Worm (Caenorhabditis elegans) whole organism, L2 larva: Measurements from ENCODE around the gene lgmn-1.

Source experiments
- C34F6.9 ChIP-seq: fragments of 150-350 bp; optimal IDR thresholded peaks from 2 replicates; lab custom pipeline; 2014; ENCODE audit warnings: missing biosample characterization, missing genetic modification characterization
- F13H6.1 ChIP-seq: sonication (generic microtip); optimal IDR thresholded peaks from 2 replicates; lab custom pipeline; 2016; ENCODE audit warnings: missing genetic modification characterization, missing compliant biosample characterization
- Y55F3AM.14 ChIP-seq: fragments of 200-800 bp; sonication (Bioruptor generic); optimal IDR thresholded peaks from 2 replicates; lab custom pipeline; 2018; ENCODE audit warnings: mild to moderate bottlenecking, missing genetic modification characterization, missing compliant biosample characterization
- ZK546.5 ChIP-seq: sonication (generic microtip); optimal IDR thresholded peaks from 2 replicates; lab custom pipeline; 2017; ENCODE audit warnings: missing biosample characterization, missing genetic modification characterization
- alr-1 ChIP-seq: fragments of 150-350 bp; optimal IDR thresholded peaks from 2 replicates; lab custom pipeline; 2014; ENCODE audit warnings: missing biosample characterization, missing genetic modification characterization
- ama-1 ChIP-seq: fragments of 150-350 bp; optimal IDR thresholded peaks from 2 replicates; lab custom pipeline; 2018; ENCODE audit warnings: inconsistent platforms
- ceh-16 ChIP-seq: fragments of 150-350 bp; optimal IDR thresholded peaks from 2 replicates; lab custom pipeline; 2014; ENCODE audit warnings: missing biosample characterization, missing genetic modification characterization
- ceh-82 ChIP-seq: fragments of 150-350 bp; optimal IDR thresholded peaks from 2 replicates; lab custom pipeline; 2014; ENCODE audit warnings: missing biosample characterization, missing genetic modification characterization
- crh-2 ChIP-seq: sonication (generic microtip); optimal IDR thresholded peaks from 2 replicates; lab custom pipeline; 2017; ENCODE audit warnings: missing biosample characterization, missing genetic modification characterization
- dmd-4 ChIP-seq: sonication (generic microtip); optimal IDR thresholded peaks from 2 replicates; lab custom pipeline; 2017; ENCODE audit warnings: missing biosample characterization, missing genetic modification characterization
- elt-1 ChIP-seq: fragments of 150-350 bp; optimal IDR thresholded peaks from 2 replicates; lab custom pipeline; 2014; ENCODE audit warnings: missing biosample characterization, missing genetic modification characterization
- elt-3 ChIP-seq: sonication (generic microtip); optimal IDR thresholded peaks from 2 replicates; lab custom pipeline; 2017; ENCODE audit warnings: missing biosample characterization, missing genetic modification characterization
- fos-1 ChIP-seq: fragments of 150-350 bp; optimal IDR thresholded peaks from 2 replicates; lab custom pipeline; 2014; ENCODE audit warnings: missing biosample characterization, missing genetic modification characterization
- lin-11 ChIP-seq: fragments of 150-350 bp; sonication (generic microtip); optimal IDR thresholded peaks from 2 replicates; lab custom pipeline; 2014; ENCODE audit warnings: missing biosample characterization, missing genetic modification characterization, inconsistent platforms, mixed read lengths
- lsy-2 ChIP-seq, 2 experiments: fragments of 150-350 bp in 1 of 2; sonication (generic microtip) in 1 of 2; optimal IDR thresholded peaks; 2 replicates each; lab custom pipeline; 2014 to 2017; ENCODE audit warnings: missing biosample characterization in 2 of 2, missing genetic modification characterization in 2 of 2
- mab-5 ChIP-seq: fragments of 150-350 bp; optimal IDR thresholded peaks from 2 replicates; lab custom pipeline; 2014; ENCODE audit warnings: missing biosample characterization, missing genetic modification characterization
- mbf-1 ChIP-seq: sonication (generic microtip); optimal IDR thresholded peaks from 2 replicates; lab custom pipeline; 2017; ENCODE audit warnings: missing biosample characterization, missing genetic modification characterization
- mdl-1 ChIP-seq, 2 experiments: fragments of 150-350 bp in 1 of 2; sonication (generic microtip) in 1 of 2; optimal IDR thresholded peaks; 2 replicates each; lab custom pipeline; 2017; ENCODE audit warnings: missing biosample characterization in 2 of 2, missing genetic modification characterization in 2 of 2
- nhr-10 ChIP-seq: sonication (generic microtip); optimal IDR thresholded peaks from 2 replicates; lab custom pipeline; 2017; ENCODE audit warnings: missing biosample characterization, missing genetic modification characterization
- nhr-11 ChIP-seq: fragments of 150-350 bp; optimal IDR thresholded peaks from 2 replicates; lab custom pipeline; 2014; ENCODE audit warnings: missing biosample characterization, missing genetic modification characterization
- nhr-12 ChIP-seq: fragments of 150-350 bp; optimal IDR thresholded peaks from 2 replicates; lab custom pipeline; 2014; ENCODE audit warnings: missing biosample characterization, missing genetic modification characterization
- nhr-129 ChIP-seq: fragments of 150-350 bp; optimal IDR thresholded peaks from 2 replicates; lab custom pipeline; 2014; ENCODE audit warnings: missing biosample characterization, missing genetic modification characterization
- nhr-21 ChIP-seq: fragments of 150-350 bp; optimal IDR thresholded peaks from 2 replicates; lab custom pipeline; 2014; ENCODE audit warnings: missing biosample characterization, missing genetic modification characterization
- nhr-237 ChIP-seq: fragments of 150-350 bp; optimal IDR thresholded peaks from 2 replicates; lab custom pipeline; 2014; ENCODE audit warnings: missing biosample characterization, missing genetic modification characterization
- nhr-25 ChIP-seq: fragments of 150-350 bp; sonication (generic microtip); optimal IDR thresholded peaks from 3 replicates; lab custom pipeline; 2014; ENCODE audit warnings: missing biosample characterization, missing genetic modification characterization
- nhr-6 ChIP-seq: fragments of 150-350 bp; optimal IDR thresholded peaks from 2 replicates; lab custom pipeline; 2014; ENCODE audit warnings: missing biosample characterization, missing genetic modification characterization
- nhr-77 ChIP-seq: fragments of 150-350 bp; optimal IDR thresholded peaks from 2 replicates; lab custom pipeline; 2014; ENCODE audit warnings: missing biosample characterization, missing genetic modification characterization
- peb-1 ChIP-seq: fragments of 150-350 bp; optimal IDR thresholded peaks from 2 replicates; lab custom pipeline; 2014; ENCODE audit warnings: missing biosample characterization, missing genetic modification characterization
- sem-4 ChIP-seq: fragments of 150-350 bp; optimal IDR thresholded peaks from 2 replicates; lab custom pipeline; 2014; ENCODE audit warnings: missing biosample characterization, missing genetic modification reagents, missing genetic modification characterization
- sma-3 ChIP-seq: sonication (generic microtip); optimal IDR thresholded peaks from 2 replicates; lab custom pipeline; 2016; ENCODE audit warnings: missing genetic modification reagents, missing genetic modification characterization, missing compliant biosample characterization
- sma-9 ChIP-seq, 2 experiments: fragments of 150-350 bp in 1 of 2; sonication (generic microtip) in 1 of 2; optimal IDR thresholded peaks; 2 replicates each; lab custom pipeline; 2014 to 2016; ENCODE audit warnings: missing genetic modification characterization in 2 of 2, mild to moderate bottlenecking in 1 of 2, missing biosample characterization in 1 of 2, missing compliant biosample characterization in 1 of 2, missing genetic modification reagents in 1 of 2, moderate library complexity in 1 of 2
- snpc-4 ChIP-seq: fragments of 150-350 bp; optimal IDR thresholded peaks from 2 replicates; lab custom pipeline; 2014; ENCODE audit warnings: missing biosample characterization, missing genetic modification characterization
- unc-55 ChIP-seq: fragments of 150-350 bp; sonication (generic microtip); optimal IDR thresholded peaks from 3 replicates; lab custom pipeline; 2014; ENCODE audit warnings: missing biosample characterization, missing genetic modification reagents, missing genetic modification characterization
- unc-62 ChIP-seq: fragments of 150-350 bp; optimal IDR thresholded peaks from 2 replicates; lab custom pipeline; 2014; ENCODE audit warnings: missing biosample characterization, missing genetic modification reagents, missing genetic modification characterization
- zag-1 ChIP-seq: fragments of 150-350 bp; optimal IDR thresholded peaks from 2 replicates; lab custom pipeline; 2014; ENCODE audit warnings: missing biosample characterization, missing genetic modification characterization
- ztf-11 ChIP-seq: sonication (generic microtip); optimal IDR thresholded peaks from 2 replicates; lab custom pipeline; 2017; ENCODE audit warnings: missing biosample characterization, missing genetic modification characterization
- ztf-4 ChIP-seq: fragments of 150-350 bp; optimal IDR thresholded peaks from 2 replicates; lab custom pipeline; 2014; ENCODE audit warnings: missing biosample characterization, missing genetic modification characterization

Gene lgmn-1

ce11 chrV:12477139-12477538 is 35.7 kb upstream of the lgmn-1 start:
- peak; percentile 51 for TF ChIP-seq F13H6.1 (tag; lab: Kevin White, UChicago)
- peak; percentile 51 for TF ChIP-seq nhr-129 (tag; lab: Kevin White, UChicago)
- TF ChIP-seq C34F6.9, result peak; percentile 30
- TF ChIP-seq Y55F3AM.14 (GFP tag; lab: Kevin White, UChicago), result no peak

ce11 chrV:12478111-12478510 is 34.7 kb upstream of the lgmn-1 start, which contains the start of gene atn-1:
TSS of gene atn-1 (plus strand) at chrV:12478411.
- no peak for TF ChIP-seq nhr-237 (tag; lab: Kevin White, UChicago)
- TF ChIP-seq F13H6.1 (tag; lab: Kevin White, UChicago), result no peak
- no peak for TF ChIP-seq alr-1
- no peak for TF ChIP-seq sma-9 (GFP tag; optimal IDR thresholded peaks at IDR 0.05; lab: Kevin White, UChicago)
- TF ChIP-seq sma-9 (tag; optimal IDR thresholded peaks at IDR 0.05; lab: Kevin White, UChicago), result no peak

DNA sequence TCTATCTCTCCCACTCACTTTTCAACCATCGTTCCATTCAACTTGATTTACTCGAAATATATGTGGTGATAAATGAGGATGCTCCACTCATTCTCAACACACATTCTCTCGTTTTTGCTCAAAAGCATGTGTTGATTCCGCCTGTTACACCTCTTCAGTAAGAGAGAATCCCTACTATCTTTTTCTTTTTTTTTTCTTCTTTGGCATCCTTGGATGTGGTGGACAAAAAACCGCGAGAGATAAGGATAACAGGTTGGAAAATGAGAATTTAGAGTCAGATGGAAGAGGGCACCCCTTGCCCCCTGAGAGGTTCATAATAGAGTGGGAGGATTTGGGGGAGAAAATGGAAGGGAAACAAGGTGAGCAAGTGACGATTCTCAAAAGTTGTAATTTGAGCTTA is 33.9 kb upstream of the lgmn-1 start:
- TF ChIP-seq ama-1, result no peak
- no peak for TF ChIP-seq alr-1
- peak; percentile 61 for TF ChIP-seq C34F6.9
- no peak for TF ChIP-seq peb-1 (tag; lab: Kevin White, UChicago)
- no peak for TF ChIP-seq ztf-4 (tag; lab: Kevin White, UChicago)
- TF ChIP-seq lsy-2 (tag; optimal IDR thresholded peaks at IDR 0.05; lab: Kevin White, UChicago), result peak in 1 of 2 experiments; percentile 28
- no peak for TF ChIP-seq nhr-21 (tag; lab: Kevin White, UChicago)
- peak; percentile 47 for TF ChIP-seq nhr-129 (tag; lab: Kevin White, UChicago)
- no peak for TF ChIP-seq nhr-11
- TF ChIP-seq mdl-1 (tag; optimal IDR thresholded peaks at IDR 0.05; lab: Kevin White, UChicago), result no peak
- peak; percentile 59 for TF ChIP-seq F13H6.1 (tag; lab: Kevin White, UChicago)
- TF ChIP-seq sma-9 (GFP tag; optimal IDR thresholded peaks at IDR 0.05; lab: Kevin White, UChicago), result peak; percentile 17
- no peak for TF ChIP-seq sma-9 (tag; optimal IDR thresholded peaks at IDR 0.05; lab: Kevin White, UChicago)
- TF ChIP-seq unc-62 (GFP tag; lab: Kevin White, UChicago), result no peak

- TF ChIP-seq nhr-10 (tag; lab: Kevin White, UChicago) (no peak), ztf-11 (no peak), fos-1 (tag; lab: Kevin White, UChicago) (no peak), sma-9 (GFP tag; optimal IDR thresholded peaks at IDR 0.05; lab: Kevin White, UChicago) (no peak), sma-9 (tag; optimal IDR thresholded peaks at IDR 0.05; lab: Kevin White, UChicago) (no peak), elt-1 (tag; lab: Kevin White, UChicago) (no peak)
Measured at ce11 chrV:12484585-12484984, 28.3 kb upstream of the lgmn-1 start, which contains the start of gene srt-39. TSS of gene srt-39 (plus strand) at chrV:12484885.

DNA sequence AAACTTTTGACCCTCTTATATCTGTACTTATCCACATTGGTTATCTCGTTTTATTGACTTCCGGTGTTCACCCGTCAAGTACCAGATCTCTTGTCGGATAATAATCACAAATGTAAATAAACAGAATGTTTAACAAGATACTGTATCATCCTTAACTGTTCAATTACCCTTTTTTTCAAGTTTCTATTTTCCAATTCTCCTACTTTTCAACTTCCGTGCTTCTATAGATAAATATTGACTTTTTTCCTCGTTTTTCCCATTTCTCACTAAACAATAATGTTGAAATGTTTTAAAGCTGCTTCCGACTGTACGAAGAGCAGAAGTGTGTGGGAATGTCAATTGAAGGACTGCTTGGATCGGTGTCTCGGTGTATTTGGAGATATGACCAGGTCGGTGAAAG is 25.9 kb upstream of the lgmn-1 start, which contains the start of gene inx-11:
TSS of gene inx-11 (plus strand) at position 301 of the 400 bp plus-strand sequence.
- TF ChIP-seq F13H6.1 (tag; lab: Kevin White, UChicago) (peak; percentile 20), mdl-1 (tag; optimal IDR thresholded peaks at IDR 0.05; lab: Kevin White, UChicago) (no peak)

- TF ChIP-seq nhr-129 (tag; lab: Kevin White, UChicago) (peak; percentile 44), nhr-12 (tag; lab: Kevin White, UChicago) (no peak), sem-4 (no peak), zag-1 (tag; lab: Kevin White, UChicago) (no peak), ceh-16 (tag; lab: Kevin White, UChicago) (no peak), lsy-2 (tag; optimal IDR thresholded peaks at IDR 0.05; lab: Kevin White, UChicago) (no peak), sma-9 (GFP tag; optimal IDR thresholded peaks at IDR 0.05; lab: Kevin White, UChicago) (peak; percentile 19), sma-9 (tag; optimal IDR thresholded peaks at IDR 0.05; lab: Kevin White, UChicago) (no peak), ztf-4 (tag; lab: Kevin White, UChicago) (no peak), mab-5 (no peak)
- TF ChIP-seq, all 48 proteins: peak for 2
Measured at ce11 chrV:12488002-12488401, 24.9 kb upstream of the lgmn-1 start.

- TF ChIP-seq sma-9 (GFP tag; optimal IDR thresholded peaks at IDR 0.05; lab: Kevin White, UChicago) (peak; percentile 86), sma-9 (tag; optimal IDR thresholded peaks at IDR 0.05; lab: Kevin White, UChicago) (no peak), ceh-82 (tag; lab: Kevin White, UChicago) (no peak), snpc-4 (tag; lab: Kevin White, UChicago) (peak; percentile 99), nhr-77 (tag; lab: Kevin White, UChicago) (no peak), ztf-11 (no peak), nhr-25 (tag; lab: Kevin White, UChicago) (peak; percentile 70), nhr-6 (no peak), Y55F3AM.14 (GFP tag; lab: Kevin White, UChicago) (no peak), unc-55 (GFP tag; lab: Kevin White, UChicago) (no peak), ceh-16 (tag; lab: Kevin White, UChicago) (peak; percentile 71), mdl-1 (tag; optimal IDR thresholded peaks at IDR 0.05; lab: Kevin White, UChicago) (peak; percentile 50 to 83), nhr-21 (tag; lab: Kevin White, UChicago) (peak; percentile 70), ZK546.5 (tag; lab: Kevin White, UChicago) (no peak), mbf-1 (no peak), dmd-4 (tag; lab: Kevin White, UChicago) (no peak), sem-4 (no peak), sma-3 (GFP tag; lab: Kevin White, UChicago) (peak; percentile 85), crh-2 (tag; lab: Kevin White, UChicago) (peak; percentile 60), elt-1 (tag; lab: Kevin White, UChicago) (no peak), elt-3 (no peak), mab-5 (no peak), lin-11 (tag; lab: Kevin White, UChicago) (no peak), nhr-237 (tag; lab: Kevin White, UChicago) (no peak), ztf-4 (tag; lab: Kevin White, UChicago) (peak; percentile 73)
Measured at ce11 chrV:12491070-12491643, 21.7 kb upstream of the lgmn-1 start.
